Fruit fly (Drosophila melanogaster) whole organism, embryonic: ENCODE measurements around the gene TRAM.
A peak's percentile ranks its signal among the peaks of the same experiment; 100 is the strongest.

Source experiments
- Antp ChIP-seq: fragments of 200-800 bp; sonication (Bioruptor generic); optimal IDR thresholded peaks from 3 replicates; lab custom pipeline; 2016; ENCODE audit warnings: missing biosample characterization, missing genetic modification characterization
- CG10274 ChIP-seq: fragments of 200-800 bp; sonication (Bioruptor generic); optimal IDR thresholded peaks from 3 replicates; lab custom pipeline; 2017; ENCODE audit warnings: missing biosample characterization, mild to moderate bottlenecking, missing genetic modification characterization
- CG10462 ChIP-seq: fragments of 200-800 bp; sonication (Bioruptor generic); optimal IDR thresholded peaks from 2 replicates; lab custom pipeline; 2016; ENCODE audit warnings: missing biosample characterization, missing genetic modification characterization
- CG11247 ChIP-seq: fragments of 200-800 bp; sonication (Bioruptor generic); IDR thresholded peaks from 2 replicates; pipeline ENCODE4 v1.3.6; 2022; ENCODE audit warnings: missing biosample characterization, missing genetic modification characterization
- CG11723 ChIP-seq: fragments of 200-800 bp; sonication (Bioruptor generic); optimal IDR thresholded peaks from 2 replicates; lab custom pipeline; 2017; ENCODE audit warnings: missing biosample characterization, mild to moderate bottlenecking, missing genetic modification characterization
- CG13287 ChIP-seq: fragments of 200-800 bp; sonication (Bioruptor generic); IDR thresholded peaks from 2 replicates; pipeline ENCODE4 v1.3.6; 2022; ENCODE audit warnings: missing biosample characterization, missing genetic modification characterization; ENCODE audit not compliant: partially characterized antibody
- CG13775 ChIP-seq: fragments of 200-800 bp; sonication (Bioruptor generic); optimal IDR thresholded peaks from 3 replicates; lab custom pipeline; 2017; ENCODE audit warnings: missing biosample characterization, mild to moderate bottlenecking, missing genetic modification characterization
- CG13894 ChIP-seq: fragments of 200-800 bp; sonication (Bioruptor generic); optimal IDR thresholded peaks from 3 replicates; lab custom pipeline; 2018; ENCODE audit warnings: missing biosample characterization, mild to moderate bottlenecking, missing genetic modification characterization, moderate library complexity
- CG14710 ChIP-seq: fragments of 200-800 bp; sonication (Bioruptor generic); optimal IDR thresholded peaks from 3 replicates; lab custom pipeline; 2019; ENCODE audit warnings: missing biosample characterization, mild to moderate bottlenecking, missing genetic modification characterization, moderate library complexity
- CG14860 ChIP-seq: fragments of 200-800 bp; sonication (Bioruptor generic); IDR thresholded peaks from 3 replicates; pipeline ENCODE4 v1.3.6; 2022; ENCODE audit warnings: missing biosample characterization, missing genetic modification characterization; ENCODE audit not compliant: partially characterized antibody
- CG15479 ChIP-seq: fragments of 200-800 bp; sonication (Bioruptor generic); optimal IDR thresholded peaks from 3 replicates; lab custom pipeline; 2019; ENCODE audit warnings: missing biosample characterization, mild to moderate bottlenecking, missing genetic modification characterization, moderate library complexity
- CG17361 ChIP-seq: fragments of 200-800 bp; sonication (Bioruptor generic); IDR thresholded peaks from 3 replicates; pipeline ENCODE4 v1.3.6; 2022; ENCODE audit warnings: missing biosample characterization, missing genetic modification characterization
- CG18011 ChIP-seq: fragments of 200-800 bp; sonication (Bioruptor generic); optimal IDR thresholded peaks from 2 replicates; lab custom pipeline; 2017; ENCODE audit warnings: missing biosample characterization, missing genetic modification characterization, mild to moderate bottlenecking, moderate library complexity, missing genotype
- CG18599 ChIP-seq: fragments of 200-800 bp; sonication (Bioruptor generic); optimal IDR thresholded peaks from 3 replicates; lab custom pipeline; 2017; ENCODE audit warnings: missing biosample characterization, missing genetic modification characterization, mild to moderate bottlenecking, moderate library complexity, missing genetic modification reagents
- CG2875 ChIP-seq: fragments of 200-800 bp; sonication (Bioruptor generic); optimal IDR thresholded peaks from 2 replicates; lab custom pipeline; 2017; ENCODE audit warnings: missing biosample characterization, mild to moderate bottlenecking, missing genetic modification characterization, missing genetic modification reagents
- CG34376 ChIP-seq: fragments of 200-800 bp; sonication (Bioruptor generic); optimal IDR thresholded peaks from 2 replicates; lab custom pipeline; 2018; ENCODE audit warnings: missing biosample characterization, mild to moderate bottlenecking, missing genetic modification characterization
- CG4328 ChIP-seq: fragments of 200-800 bp; sonication (Bioruptor generic); optimal IDR thresholded peaks from 3 replicates; lab custom pipeline; 2017; ENCODE audit warnings: missing biosample characterization, missing genetic modification reagents, missing genetic modification characterization
- CG4707 ChIP-seq: fragments of 200-800 bp; sonication (Bioruptor generic); optimal IDR thresholded peaks from 2 replicates; lab custom pipeline; 2018; ENCODE audit warnings: missing biosample characterization, mild to moderate bottlenecking, missing genetic modification characterization, moderate library complexity
- CG7372 ChIP-seq: fragments of 200-800 bp; sonication (Bioruptor generic); IDR thresholded peaks from 2 replicates; pipeline ENCODE4 v1.3.6; 2022; ENCODE audit warnings: missing biosample characterization, missing genetic modification characterization
- CG7839 ChIP-seq: fragments of 200-800 bp; sonication (Bioruptor generic); optimal IDR thresholded peaks from 3 replicates; lab custom pipeline; 2018; ENCODE audit warnings: missing biosample characterization, mild to moderate bottlenecking, missing genetic modification characterization, moderate library complexity
- CG7963 ChIP-seq: fragments of 200-800 bp; sonication (Bioruptor generic); IDR thresholded peaks from 3 replicates; pipeline ENCODE4 v1.3.6; 2022; ENCODE audit warnings: missing biosample characterization, missing genetic modification characterization; ENCODE audit not compliant: partially characterized antibody
- D19A ChIP-seq: fragments of 200-800 bp; optimal IDR thresholded peaks from 3 replicates; lab custom pipeline; 2019; ENCODE audit warnings: missing biosample characterization, mild to moderate bottlenecking, missing genetic modification characterization, moderate library complexity
- Dbx ChIP-seq: fragments of 200-800 bp; sonication (Bioruptor generic); IDR thresholded peaks from 3 replicates; pipeline ENCODE4 v1.3.6; 2022; ENCODE audit warnings: missing biosample characterization, missing genetic modification characterization
- Doc3 ChIP-seq: fragments of 200-800 bp; sonication (Bioruptor generic); IDR thresholded peaks from 3 replicates; pipeline ENCODE4 v1.3.6; 2022; ENCODE audit warnings: missing biosample characterization, missing genetic modification characterization; ENCODE audit not compliant: partially characterized antibody
- Drgx ChIP-seq: fragments of 200-800 bp; sonication (Bioruptor generic); IDR thresholded peaks from 2 replicates; pipeline ENCODE4 v1.3.6; 2022; ENCODE audit warnings: missing biosample characterization, missing genetic modification characterization
- Ets65A ChIP-seq: fragments of 200-800 bp; sonication (Bioruptor generic); peaks from one replicate; lab custom pipeline; 2016; ENCODE audit warnings: missing biosample characterization, missing genetic modification characterization
- Hey ChIP-seq: fragments of 200-800 bp; sonication (Bioruptor generic); optimal IDR thresholded peaks from 3 replicates; lab custom pipeline; 2018; ENCODE audit warnings: missing biosample characterization, mild to moderate bottlenecking, missing genetic modification characterization
- Hmx ChIP-seq: fragments of 200-800 bp; sonication (Bioruptor generic); optimal IDR thresholded peaks from 2 replicates; lab custom pipeline; 2016; ENCODE audit warnings: missing biosample characterization, missing genetic modification characterization
- NfI ChIP-seq: fragments of 200-800 bp; sonication (Bioruptor generic); optimal IDR thresholded peaks from 3 replicates; lab custom pipeline; 2018; ENCODE audit warnings: missing biosample characterization, mild to moderate bottlenecking, missing genetic modification characterization, moderate library complexity
- Optix ChIP-seq: fragments of 200-800 bp; sonication (Bioruptor generic); IDR thresholded peaks from 3 replicates; pipeline ENCODE4 v1.3.6; 2022; ENCODE audit warnings: missing biosample characterization, missing genetic modification characterization
- Ssrp ChIP-seq: fragments of 200-800 bp; sonication (Bioruptor generic); optimal IDR thresholded peaks from 2 replicates; lab custom pipeline; 2018; ENCODE audit warnings: missing biosample characterization, mild to moderate bottlenecking, missing genetic modification characterization, moderate library complexity
- Taf1 ChIP-seq: fragments of 200-800 bp; sonication (Bioruptor generic); IDR thresholded peaks from 2 replicates; pipeline ENCODE4 v1.3.6; 2022; ENCODE audit warnings: missing biosample characterization, missing genetic modification characterization
- Xbp1 ChIP-seq: fragments of 200-800 bp; sonication (Bioruptor generic); optimal IDR thresholded peaks from 3 replicates; lab custom pipeline; 2016; ENCODE audit warnings: missing biosample characterization, mild to moderate bottlenecking, missing genetic modification characterization
- az2 ChIP-seq: fragments of 200-800 bp; sonication (Bioruptor generic); optimal IDR thresholded peaks from 3 replicates; lab custom pipeline; 2016; ENCODE audit warnings: missing biosample characterization, missing genetic modification characterization
- btn ChIP-seq: fragments of 200-800 bp; sonication (Bioruptor generic); optimal IDR thresholded peaks from 2 replicates; lab custom pipeline; 2016; ENCODE audit warnings: missing biosample characterization, missing genetic modification characterization
- fd96Cb ChIP-seq: fragments of 200-800 bp; sonication (Bioruptor generic); optimal IDR thresholded peaks from 2 replicates; lab custom pipeline; 2018; ENCODE audit warnings: missing biosample characterization, mild to moderate bottlenecking, missing genetic modification characterization, moderate library complexity
- gcm ChIP-seq: fragments of 200-800 bp; sonication (Bioruptor generic); optimal IDR thresholded peaks from 2 replicates; lab custom pipeline; 2019; ENCODE audit warnings: missing biosample characterization, mild to moderate bottlenecking, missing genetic modification characterization, moderate library complexity
- grau ChIP-seq: fragments of 200-800 bp; optimal IDR thresholded peaks from 3 replicates; lab custom pipeline; 2019; ENCODE audit warnings: missing biosample characterization, mild to moderate bottlenecking, missing genetic modification characterization, moderate library complexity
- gro ChIP-seq: fragments of 200-800 bp; sonication (Bioruptor generic); optimal IDR thresholded peaks from 2 replicates; lab custom pipeline; 2016; ENCODE audit warnings: missing biosample characterization, missing genetic modification characterization
- ham ChIP-seq: fragments of 200-800 bp; sonication (Bioruptor generic); IDR thresholded peaks from 2 replicates; pipeline ENCODE4 v1.3.6; 2022; ENCODE audit warnings: missing biosample characterization, missing genetic modification characterization
- hth ChIP-seq: fragments of >200 bp; optimal IDR thresholded peaks from 2 replicates; lab custom pipeline; 2017; ENCODE audit warnings: inconsistent platforms
- lola ChIP-seq, 3 experiments: fragments of >200 bp in 2 of 3; fragments of 200-800 bp in 1 of 3; sonication (Bioruptor generic) in 1 of 3; optimal IDR thresholded peaks; 2 replicates each; lab custom pipeline; 2017 to 2019; ENCODE audit warnings: missing biosample characterization in 3 of 3, missing genetic modification characterization in 3 of 3, mild to moderate bottlenecking in 1 of 3, moderate library complexity in 1 of 3
- phol ChIP-seq: fragments of 200-800 bp; sonication (Bioruptor generic); optimal IDR thresholded peaks from 3 replicates; lab custom pipeline; 2018; ENCODE audit warnings: missing biosample characterization, mild to moderate bottlenecking, missing genetic modification characterization, moderate library complexity
- pnt ChIP-seq: fragments of 200-800 bp; sonication (Bioruptor generic); optimal IDR thresholded peaks from 3 replicates; lab custom pipeline; 2016; ENCODE audit warnings: missing biosample characterization, missing genetic modification characterization
- row ChIP-seq: fragments of 200-800 bp; sonication (Bioruptor generic); IDR thresholded peaks from 3 replicates; pipeline ENCODE4 v1.3.6; 2022; ENCODE audit warnings: missing biosample characterization, missing genetic modification characterization
- sima ChIP-seq: fragments of 200-800 bp; sonication (Bioruptor generic); optimal IDR thresholded peaks from 2 replicates; lab custom pipeline; 2016; ENCODE audit warnings: missing biosample characterization, missing genetic modification characterization
- slbo ChIP-seq: fragments of 200-800 bp; sonication (Bioruptor generic); IDR thresholded peaks from 2 replicates; pipeline ENCODE4 v1.3.6; 2022; ENCODE audit warnings: missing biosample characterization, missing genetic modification characterization
- zf30C ChIP-seq: fragments of 200-800 bp; sonication (Bioruptor generic); optimal IDR thresholded peaks from 3 replicates; lab custom pipeline; 2018; ENCODE audit warnings: missing biosample characterization, mild to moderate bottlenecking, missing genetic modification characterization

TRAM gene

dm6 chrX:935049-935900 lies at the start of gene TRAM (continued):
- TF ChIP-seq CG14860 (GFP tag; lab: Robert Waterston, UW) (peak; percentile 55; the same call in 2 of the 3 replicates), ham (GFP tag; lab: Robert Waterston, UW) (peak; percentile 98), CG17361 (GFP tag; lab: Robert Waterston, UW) (peak; percentile 97), Taf1 (GFP tag; lab: Robert Waterston, UW) (peak; percentile 97), hth (lab: Kevin White, UChicago) (no peak), D19A (peak; percentile 92), slbo (GFP tag; lab: Robert Waterston, UW) (peak; percentile 99), btn (peak; percentile 96), pnt (GFP tag; lab: Kevin White, UChicago) (peak; percentile 98), CG34376 (GFP tag; lab: Kevin White, UChicago) (peak; percentile 99), Optix (peak; percentile 99), CG10274 (GFP tag; lab: Kevin White, UChicago) (peak; percentile 91), CG13287 (GFP tag; lab: Robert Waterston, UW) (peak; percentile 81), NfI (peak; percentile 98), CG4328 (GFP tag; lab: Kevin White, UChicago) (peak; percentile 99), CG13894 (tag; lab: Kevin White, UChicago) (peak; percentile 97), CG11723 (GFP tag; lab: Kevin White, UChicago) (peak; percentile 99), zf30C (GFP tag; lab: Kevin White, UChicago) (peak; percentile 49), CG18599 (GFP tag; lab: Kevin White, UChicago) (peak; percentile 99), gcm (GFP tag; lab: Kevin White, UChicago) (peak; percentile 97), fd96Cb (tag; lab: Kevin White, UChicago) (peak; percentile 96), lola (GFP tag; optimal IDR thresholded peaks at IDR 0.05; lab: Kevin White, UChicago) (peak in 1 of 3 experiments; percentile 98), sima (GFP tag; lab: Kevin White, UChicago) (peak; percentile 95), Ssrp (peak; percentile 97), Hey (tag; lab: Kevin White, UChicago) (peak; percentile 96), phol (tag; lab: Kevin White, UChicago) (peak; percentile 97), Doc3 (GFP tag; lab: Robert Waterston, UW) (peak; percentile 60; the same call in 2 of the 3 replicates), CG7839 (tag; lab: Kevin White, UChicago) (peak; percentile 98), CG4707 (peak; percentile 91), Dbx (GFP tag; lab: Robert Waterston, UW) (peak; percentile 99), Xbp1 (GFP tag; lab: Kevin White, UChicago) (peak; percentile 99), gro (GFP tag; lab: Kevin White, UChicago) (peak; percentile 98), CG10462 (peak; percentile 96), CG2875 (peak; percentile 98), row (GFP tag; lab: Robert Waterston, UW) (peak; percentile 99), Drgx (GFP tag; lab: Robert Waterston, UW) (peak; percentile 99), CG14710 (tag; lab: Kevin White, UChicago) (peak; percentile 96), CG7372 (peak; percentile 99), Hmx (GFP tag; lab: Kevin White, UChicago) (peak; percentile 85), CG13775 (GFP tag; lab: Kevin White, UChicago) (peak; percentile 98), CG7963 (peak; percentile 67; the same call in 1 of the 3 replicates), Ets65A (peak; percentile 100), Antp (GFP tag; lab: Kevin White, UChicago) (peak; percentile 99), CG11247 (GFP tag; lab: Robert Waterston, UW) (peak; percentile 99), CG15479 (GFP tag; lab: Kevin White, UChicago) (peak; percentile 68), CG18011 (GFP tag; lab: Kevin White, UChicago) (peak; percentile 92), grau (peak; percentile 93), az2 (GFP tag; lab: Kevin White, UChicago) (peak; percentile 97)
